Worm (Caenorhabditis elegans): ENCODE results near the gene rnr-2.

- TF ChIP-seq scrt-1 (GFP tag; IDR thresholded peaks at IDR 0.05) (no peak), ama-1 (optimal IDR thresholded peaks at IDR 0.05) (no peak), B0310.2 (tag; optimal IDR thresholded peaks at IDR 0.05) (no peak)
Observed at ce11 chrIII:4083429-4083828, 11.3 kb downstream of the rnr-2 start.

Data from whole organism, early embryonic.